Worm (Caenorhabditis elegans): ENCODE data around the gene dlst-1.

dlst-1 gene

ce11 chrV:6691813-6692351, 17.0 kb downstream of the dlst-1 start, which contains the start of gene mtl-1:
Gene mtl-1 (minus strand): TSS chrV:6691863.
- TF ChIP-seq pes-1 (GFP tag; IDR thresholded peaks at IDR 0.05): no peak
- TF ChIP-seq tbx-37 (GFP tag; conservative IDR thresholded peaks at IDR 0.05): no peak
- TF ChIP-seq ets-7 (tag; optimal IDR thresholded peaks at IDR 0.05): no peak
- no peak for TF ChIP-seq aly-1 (tag; optimal IDR thresholded peaks at IDR 0.05)
- TF ChIP-seq hmg-4 (GFP tag; optimal IDR thresholded peaks at IDR 0.05): no peak
- TF ChIP-seq scrt-1 (GFP tag; IDR thresholded peaks at IDR 0.05): no peak
- no peak for TF ChIP-seq hmbx-1 (tag; optimal IDR thresholded peaks at IDR 0.05)
- no peak for TF ChIP-seq sea-1 (GFP tag; conservative IDR thresholded peaks at IDR 0.05)
- TF ChIP-seq ceh-13 (GFP tag; optimal IDR thresholded peaks at IDR 0.05): no peak
- no peak for TF ChIP-seq B0310.2 (tag; optimal IDR thresholded peaks at IDR 0.05)
- TF ChIP-seq ceh-36 (tag; optimal IDR thresholded peaks at IDR 0.05): no peak
- no peak for TF ChIP-seq flt-1 (GFP tag; IDR thresholded peaks at IDR 0.05)
- TF ChIP-seq tra-4 (tag; optimal IDR thresholded peaks at IDR 0.05): no peak
- TF ChIP-seq F13C5.2 (tag; optimal IDR thresholded peaks at IDR 0.05): no peak
- no peak for TF ChIP-seq ama-1 (optimal IDR thresholded peaks at IDR 0.05)
- TF ChIP-seq tbx-11 (GFP tag; IDR thresholded peaks at IDR 0.05): no peak
- no peak for TF ChIP-seq hnd-1 (tag; optimal IDR thresholded peaks at IDR 0.05)

DNA sequence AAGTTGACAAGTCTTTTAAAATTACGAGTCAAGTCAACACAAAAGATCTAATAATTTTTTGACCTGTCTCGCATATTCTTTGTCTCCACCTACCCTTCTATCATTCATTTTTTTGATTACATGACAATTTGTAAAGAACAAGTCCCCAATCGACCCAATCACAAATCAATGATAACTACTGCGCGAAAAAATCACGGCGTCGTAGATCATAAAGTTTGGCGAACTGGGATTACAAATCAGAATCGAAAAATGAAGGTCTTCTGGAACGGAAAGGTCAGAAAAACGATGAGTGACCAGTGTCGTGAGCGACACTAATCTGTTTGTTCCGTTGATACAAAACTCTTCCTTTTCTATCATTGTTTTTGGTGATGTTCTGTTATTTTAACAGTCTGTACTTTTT, 18.8 kb downstream of the dlst-1 start:
- TF ChIP-seq tbx-37 (GFP tag; conservative IDR thresholded peaks at IDR 0.05) (no peak), hmg-4 (GFP tag; optimal IDR thresholded peaks at IDR 0.05) (no peak), pes-1 (GFP tag; IDR thresholded peaks at IDR 0.05) (no peak), B0310.2 (tag; optimal IDR thresholded peaks at IDR 0.05) (no peak), hnd-1 (tag; optimal IDR thresholded peaks at IDR 0.05) (no peak)

- TF ChIP-seq B0310.2 (tag; optimal IDR thresholded peaks at IDR 0.05): no peak
- TF ChIP-seq aly-1 (tag; optimal IDR thresholded peaks at IDR 0.05): no peak
- TF ChIP-seq flt-1 (GFP tag; IDR thresholded peaks at IDR 0.05): no peak
- no peak for TF ChIP-seq tbx-11 (GFP tag; IDR thresholded peaks at IDR 0.05)
- TF ChIP-seq ceh-36 (tag; optimal IDR thresholded peaks at IDR 0.05): no peak
- no peak for TF ChIP-seq scrt-1 (GFP tag; IDR thresholded peaks at IDR 0.05)
- no peak for TF ChIP-seq ets-7 (tag; optimal IDR thresholded peaks at IDR 0.05)
- TF ChIP-seq ama-1 (optimal IDR thresholded peaks at IDR 0.05): no peak
- no peak for TF ChIP-seq hnd-1 (tag; optimal IDR thresholded peaks at IDR 0.05)
- no peak for TF ChIP-seq tra-4 (tag; optimal IDR thresholded peaks at IDR 0.05)
- TF ChIP-seq hmbx-1 (tag; optimal IDR thresholded peaks at IDR 0.05): no peak
- TF ChIP-seq tbx-37 (GFP tag; conservative IDR thresholded peaks at IDR 0.05): no peak
Measured at ce11 chrV:6688392-6688791, 20.5 kb downstream of the dlst-1 start, which contains the start of gene K11G9.5. Gene K11G9.5 (minus strand): TSS chrV:6688492.

- TF ChIP-seq tbx-37 (GFP tag; conservative IDR thresholded peaks at IDR 0.05): no peak
- TF ChIP-seq tra-4 (tag; optimal IDR thresholded peaks at IDR 0.05): no peak
- TF ChIP-seq aly-1 (tag; optimal IDR thresholded peaks at IDR 0.05): no peak
- TF ChIP-seq pes-1 (GFP tag; IDR thresholded peaks at IDR 0.05): no peak
- TF ChIP-seq B0310.2 (tag; optimal IDR thresholded peaks at IDR 0.05): no peak
- no peak for TF ChIP-seq flt-1 (GFP tag; IDR thresholded peaks at IDR 0.05)
- TF ChIP-seq hnd-1 (tag; optimal IDR thresholded peaks at IDR 0.05): no peak
Measured at ce11 chrV:6685963-6686362, 22.9 kb downstream of the dlst-1 start.

ce11 chrV:6685499-6685898, 23.4 kb downstream of the dlst-1 start:
- TF ChIP-seq hmg-4 (GFP tag; optimal IDR thresholded peaks at IDR 0.05) (peak; percentile 18), ceh-36 (tag; optimal IDR thresholded peaks at IDR 0.05) (no peak), ama-1 (optimal IDR thresholded peaks at IDR 0.05) (no peak)

- no peak for TF ChIP-seq flt-1 (GFP tag; IDR thresholded peaks at IDR 0.05)
- TF ChIP-seq hnd-1 (tag; optimal IDR thresholded peaks at IDR 0.05): no peak
- peak; percentile 13 for TF ChIP-seq ceh-36 (tag; optimal IDR thresholded peaks at IDR 0.05)
Measured at ce11 chrV:6684541-6684940, 24.4 kb downstream of the dlst-1 start.

ce11 chrV:6683740-6684139, 25.2 kb downstream of the dlst-1 start:
- TF ChIP-seq tbx-37 (GFP tag; conservative IDR thresholded peaks at IDR 0.05): no peak

ce11 chrV:6683282-6683681, 25.6 kb downstream of the dlst-1 start:
- TF ChIP-seq flt-1 (GFP tag; IDR thresholded peaks at IDR 0.05) (no peak), ets-7 (tag; optimal IDR thresholded peaks at IDR 0.05) (no peak), pes-1 (GFP tag; IDR thresholded peaks at IDR 0.05) (no peak), ceh-36 (tag; optimal IDR thresholded peaks at IDR 0.05) (no peak), tra-4 (tag; optimal IDR thresholded peaks at IDR 0.05) (no peak)

DNA sequence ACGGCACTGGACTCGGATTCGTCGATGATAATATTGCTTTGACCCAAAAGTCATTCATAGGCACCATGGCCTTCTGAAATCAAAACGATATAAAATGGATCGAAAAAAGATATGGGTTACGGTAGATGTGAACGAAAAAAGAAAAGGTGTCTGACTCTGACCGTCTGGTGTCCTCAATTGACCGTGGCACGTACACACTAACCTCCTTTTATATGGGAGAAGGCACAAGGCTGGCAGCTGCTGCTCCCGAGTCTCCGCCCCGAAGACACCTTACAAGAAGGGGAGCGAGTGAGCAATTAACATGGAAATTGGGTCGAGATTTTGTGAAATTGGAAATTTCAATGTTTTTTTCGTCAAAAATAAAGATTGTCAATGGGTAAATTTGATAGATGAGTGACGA, 27.4 kb downstream of the dlst-1 start, which contains the start of gene egl-46:
Gene egl-46, minus strand, starts transcription at position 73 of the 400 bp plus-strand sequence.
- TF ChIP-seq tbx-37 (GFP tag; conservative IDR thresholded peaks at IDR 0.05) (no peak), hmbx-1 (tag; optimal IDR thresholded peaks at IDR 0.05) (no peak), hmg-4 (GFP tag; optimal IDR thresholded peaks at IDR 0.05) (no peak), flt-1 (GFP tag; IDR thresholded peaks at IDR 0.05) (no peak), tbx-11 (GFP tag; IDR thresholded peaks at IDR 0.05) (no peak), tra-4 (tag; optimal IDR thresholded peaks at IDR 0.05) (no peak), ceh-13 (GFP tag; optimal IDR thresholded peaks at IDR 0.05) (no peak), sea-1 (GFP tag; conservative IDR thresholded peaks at IDR 0.05) (no peak), ets-7 (tag; optimal IDR thresholded peaks at IDR 0.05) (no peak), ceh-36 (tag; optimal IDR thresholded peaks at IDR 0.05) (no peak), aly-1 (tag; optimal IDR thresholded peaks at IDR 0.05) (no peak), scrt-1 (GFP tag; IDR thresholded peaks at IDR 0.05) (no peak), F13C5.2 (tag; optimal IDR thresholded peaks at IDR 0.05) (no peak), hnd-1 (tag; optimal IDR thresholded peaks at IDR 0.05) (no peak), B0310.2 (tag; optimal IDR thresholded peaks at IDR 0.05) (no peak), pes-1 (GFP tag; IDR thresholded peaks at IDR 0.05) (no peak)

All from whole organism, early embryonic.